Worm (Caenorhabditis elegans) whole organism, L1 larva: Measurements from ENCODE around the gene gip-1.

ENCODE experiments used
- C34B4.2 ChIP-seq: sonication (generic microtip); optimal IDR thresholded peaks from 2 replicates; lab custom pipeline; 2017; ENCODE audit warnings: mild to moderate bottlenecking, missing genetic modification characterization, missing compliant biosample characterization
- F16B12.6 ChIP-seq: fragments of 150-350 bp; optimal IDR thresholded peaks from 2 replicates; lab custom pipeline; 2014; ENCODE audit warnings: missing biosample characterization, missing genetic modification characterization
- Y116A8C.19 ChIP-seq: sonication (generic microtip); optimal IDR thresholded peaks from 2 replicates; lab custom pipeline; 2016; ENCODE audit warnings: missing compliant biosample characterization, missing genetic modification characterization, borderline replicate concordance
- aha-1 ChIP-seq: fragments of 150-350 bp; optimal IDR thresholded peaks from 2 replicates; lab custom pipeline; 2014; ENCODE audit warnings: missing biosample characterization, missing genetic modification characterization
- alr-1 ChIP-seq: fragments of 200-800 bp; sonication (Bioruptor generic); optimal IDR thresholded peaks from 2 replicates; lab custom pipeline; 2018; ENCODE audit warnings: borderline replicate concordance, mild to moderate bottlenecking, missing genetic modification characterization, missing compliant biosample characterization
- ama-1 ChIP-seq: fragments of 150-350 bp; optimal IDR thresholded peaks from 2 replicates; lab custom pipeline; 2014
- ceh-63 ChIP-seq: fragments of 200-800 bp; sonication (Bioruptor generic); optimal IDR thresholded peaks from 2 replicates; lab custom pipeline; 2018; ENCODE audit warnings: mild to moderate bottlenecking, missing genetic modification characterization, missing compliant biosample characterization
- ceh-90 ChIP-seq: sonication (generic microtip); optimal IDR thresholded peaks from 2 replicates; lab custom pipeline; 2016; ENCODE audit warnings: missing genetic modification characterization, missing compliant biosample characterization
- dpl-1 ChIP-seq, 3 experiments: fragments of 150-350 bp in 2 of 3; sonication (generic microtip) in 1 of 3; optimal IDR thresholded peaks; 2 replicates each; lab custom pipeline; 2014 to 2017; ENCODE audit warnings: missing biosample characterization in 3 of 3, missing genetic modification characterization in 3 of 3, missing genetic modification reagents in 3 of 3
- efl-1 ChIP-seq, 4 experiments: fragments of 150-350 bp; optimal IDR thresholded peaks in 3 of 4; peaks in 1 of 4; 1 replicate in 1 of 4; 2 replicates in 3 of 4; lab custom pipeline; 2014; ENCODE audit warnings: missing biosample characterization in 2 of 4, missing genetic modification characterization in 2 of 4, missing genetic modification reagents in 2 of 4
- egl-13 ChIP-seq: sonication (generic microtip); optimal IDR thresholded peaks from 2 replicates; lab custom pipeline; 2016; ENCODE audit warnings: missing genotype, missing genetic modification reagents, missing genetic modification characterization, missing compliant biosample characterization
- elt-3 ChIP-seq, 6 experiments: fragments of 150-350 bp in 1 of 6; sonication (generic microtip); optimal IDR thresholded peaks; 2 replicates each; lab custom pipeline; 2017 to 2018; ENCODE audit warnings: missing biosample characterization in 6 of 6, missing genetic modification characterization in 6 of 6, inconsistent platforms in 1 of 6
- fkh-8 ChIP-seq: sonication (generic microtip); optimal IDR thresholded peaks from 2 replicates; lab custom pipeline; 2016; ENCODE audit warnings: mild to moderate bottlenecking, missing genetic modification characterization, missing compliant biosample characterization
- grh-1 ChIP-seq: fragments of 200-800 bp; sonication (Bioruptor generic); IDR thresholded peaks from 2 replicates; pipeline ENCODE4 v1.3.6; 2022; ENCODE audit warnings: missing genetic modification reagents, missing genetic modification characterization, missing compliant biosample characterization
- hlh-17 ChIP-seq: fragments of 200-800 bp; sonication (Bioruptor generic); optimal IDR thresholded peaks from 2 replicates; lab custom pipeline; 2018; ENCODE audit warnings: missing genetic modification characterization, mild to moderate bottlenecking, missing compliant biosample characterization, moderate library complexity, borderline replicate concordance
- hlh-4 ChIP-seq: sonication (generic microtip); optimal IDR thresholded peaks from 2 replicates; lab custom pipeline; 2016; ENCODE audit warnings: mild to moderate bottlenecking, missing genetic modification characterization, missing compliant biosample characterization
- isw-1 ChIP-seq: fragments of 200-800 bp; sonication (Bioruptor generic); IDR thresholded peaks from 2 replicates; pipeline ENCODE4 v1.3.6; 2022; ENCODE audit warnings: missing genetic modification characterization, missing compliant biosample characterization
- jun-1 ChIP-seq: fragments of 150-350 bp; optimal IDR thresholded peaks from 2 replicates; lab custom pipeline; 2014; ENCODE audit warnings: missing biosample characterization, missing genetic modification reagents, missing genetic modification characterization
- lin-39 ChIP-seq: fragments of 150-350 bp; optimal IDR thresholded peaks from 2 replicates; lab custom pipeline; 2014; ENCODE audit warnings: missing biosample characterization, missing genetic modification reagents, missing genetic modification characterization
- lsy-2 ChIP-seq, 2 experiments: fragments of 150-350 bp; optimal IDR thresholded peaks; 2 replicates each; lab custom pipeline; 2014; ENCODE audit warnings: missing biosample characterization in 2 of 2, missing genetic modification characterization in 2 of 2
- mdl-1 ChIP-seq, 2 experiments: fragments of 150-350 bp; optimal IDR thresholded peaks; 2 replicates each; lab custom pipeline; 2014 to 2017; ENCODE audit warnings: missing biosample characterization in 2 of 2, missing genetic modification characterization in 2 of 2, inconsistent platforms in 1 of 2
- mef-2 ChIP-seq: fragments of 150-350 bp; optimal IDR thresholded peaks from 2 replicates; lab custom pipeline; 2014; ENCODE audit warnings: missing biosample characterization, missing genetic modification characterization
- nhr-20 ChIP-seq: sonication (generic microtip); optimal IDR thresholded peaks from 2 replicates; lab custom pipeline; 2016; ENCODE audit warnings: mild to moderate bottlenecking, missing genetic modification characterization, missing compliant biosample characterization
- nhr-237 ChIP-seq: fragments of 150-350 bp; optimal IDR thresholded peaks from 2 replicates; lab custom pipeline; 2014; ENCODE audit warnings: missing biosample characterization, missing genetic modification characterization
- nhr-28 ChIP-seq: fragments of 150-350 bp; optimal IDR thresholded peaks from 2 replicates; lab custom pipeline; 2014; ENCODE audit warnings: missing biosample characterization, missing genetic modification characterization
- nhr-77 ChIP-seq: fragments of 150-350 bp; optimal IDR thresholded peaks from 2 replicates; lab custom pipeline; 2014; ENCODE audit warnings: missing biosample characterization, missing genetic modification characterization
- nhr-84 ChIP-seq: sonication (generic microtip); optimal IDR thresholded peaks from 2 replicates; lab custom pipeline; 2017; ENCODE audit warnings: missing biosample characterization, missing genetic modification characterization
- nhr-85 ChIP-seq: sonication (generic microtip); peaks from one replicate; lab custom pipeline; 2016; ENCODE audit warnings: missing genetic modification characterization, inconsistent platforms, missing compliant biosample characterization
- pag-3 ChIP-seq: sonication (generic microtip); optimal IDR thresholded peaks from 2 replicates; lab custom pipeline; 2017; ENCODE audit warnings: missing genetic modification characterization, mild to moderate bottlenecking, missing compliant biosample characterization, antibody characterized with exemption, borderline replicate concordance; ENCODE audit not compliant: insufficient read depth
- pax-3 ChIP-seq: fragments of 200-800 bp; sonication (Bioruptor generic); optimal IDR thresholded peaks from 2 replicates; lab custom pipeline; 2018; ENCODE audit warnings: mild to moderate bottlenecking, missing genetic modification characterization, moderate library complexity, missing compliant biosample characterization
- rnt-1 ChIP-seq: sonication (generic microtip); optimal IDR thresholded peaks from 2 replicates; lab custom pipeline; 2016; ENCODE audit warnings: mild to moderate bottlenecking, missing genetic modification characterization, moderate library complexity, missing compliant biosample characterization
- skn-1 ChIP-seq: fragments of 150-350 bp; optimal IDR thresholded peaks from 2 replicates; lab custom pipeline; 2014; ENCODE audit warnings: missing biosample characterization, missing genetic modification characterization
- sup-37 ChIP-seq: fragments of 200-800 bp; sonication (Bioruptor generic); optimal IDR thresholded peaks from 2 replicates; lab custom pipeline; 2018; ENCODE audit warnings: mild to moderate bottlenecking, missing genetic modification characterization, missing compliant biosample characterization
- tbx-2 ChIP-seq: sonication (generic microtip); optimal IDR thresholded peaks from 2 replicates; lab custom pipeline; 2016; ENCODE audit warnings: missing genetic modification characterization, missing compliant biosample characterization
- tlp-1 ChIP-seq: fragments of 150-350 bp; optimal IDR thresholded peaks from 2 replicates; lab custom pipeline; 2014; ENCODE audit warnings: missing biosample characterization, missing genetic modification characterization
- unc-130 ChIP-seq: fragments of 150-350 bp; optimal IDR thresholded peaks from 2 replicates; lab custom pipeline; 2017; ENCODE audit warnings: missing biosample characterization, missing genetic modification characterization, inconsistent platforms
- unc-62 ChIP-seq: fragments of 150-350 bp; optimal IDR thresholded peaks from 2 replicates; lab custom pipeline; 2014; ENCODE audit warnings: missing biosample characterization, missing genetic modification reagents, missing genetic modification characterization
- unc-86 ChIP-seq: sonication (generic microtip); optimal IDR thresholded peaks from 2 replicates; lab custom pipeline; 2016; ENCODE audit warnings: missing genetic modification characterization, missing compliant biosample characterization
- vab-15 ChIP-seq: sonication (generic microtip); optimal IDR thresholded peaks from 2 replicates; lab custom pipeline; 2017; ENCODE audit warnings: missing genotype, mild to moderate bottlenecking, missing genetic modification characterization, missing compliant biosample characterization
- xbp-1 ChIP-seq: sonication (generic microtip); optimal IDR thresholded peaks from 2 replicates; lab custom pipeline; 2016; ENCODE audit warnings: missing genetic modification characterization, missing compliant biosample characterization
- ztf-4 ChIP-seq: fragments of 150-350 bp; optimal IDR thresholded peaks from 2 replicates; lab custom pipeline; 2014; ENCODE audit warnings: missing biosample characterization, missing genetic modification characterization

Gene gip-1

ce11 chrIII:2343273-2343672 is 4.1 kb upstream of the gip-1 start, which contains the start of gene phf-5:
phf-5 (plus strand) TSS chrIII:2343573.
- no peak for TF ChIP-seq nhr-84
- TF ChIP-seq jun-1 = no peak
- no peak for TF ChIP-seq pag-3 (tag; lab: Kevin White, UChicago)
- TF ChIP-seq unc-130 (tag; lab: Kevin White, UChicago) = no peak
- no peak for TF ChIP-seq nhr-28
- no peak for TF ChIP-seq Y116A8C.19 (tag; lab: Kevin White, UChicago)
- no peak for TF ChIP-seq sup-37
- no peak for TF ChIP-seq nhr-20
- no peak for TF ChIP-seq ztf-4
- TF ChIP-seq hlh-17 (GFP tag; lab: Kevin White, UChicago) = no peak
- TF ChIP-seq elt-3 (tag; optimal IDR thresholded peaks at IDR 0.05; lab: Kevin White, UChicago) = no peak
- no peak for TF ChIP-seq vab-15 (tag; lab: Kevin White, UChicago)
- TF ChIP-seq ceh-90 (tag; lab: Kevin White, UChicago) = no peak
- TF ChIP-seq tbx-2 (tag; lab: Kevin White, UChicago) = no peak

- TF ChIP-seq lsy-2 (tag; optimal IDR thresholded peaks at IDR 0.05; lab: Kevin White, UChicago) (no peak), efl-1 (optimal IDR thresholded peaks at IDR 0.05; lab: Kevin White, UChicago) (no peak), efl-1 (GFP tag; optimal IDR thresholded peaks at IDR 0.05 in 1 of 2; lab: Kevin White, UChicago) (peak in 1 of 2 experiments; percentile 91)
Measured at ce11 chrIII:2349956-2350355, 2.6 kb downstream of the gip-1 start.

ce11 chrIII:2362648-2363047 is 15.3 kb downstream of the gip-1 start, which contains the start of gene srd-69:
srd-69 (plus strand) TSS chrIII:2362948.
- TF ChIP-seq nhr-77 (tag; lab: Kevin White, UChicago) = no peak
- TF ChIP-seq fkh-8 (tag; lab: Kevin White, UChicago) = no peak
- TF ChIP-seq F16B12.6 (tag; lab: Kevin White, UChicago) = no peak
- no peak for TF ChIP-seq aha-1 (tag; lab: Kevin White, UChicago)
- TF ChIP-seq dpl-1 (GFP tag; optimal IDR thresholded peaks at IDR 0.05; lab: Kevin White, UChicago) = no peak
- no peak for TF ChIP-seq unc-130 (tag; lab: Kevin White, UChicago)
- no peak for TF ChIP-seq ztf-4
- TF ChIP-seq xbp-1 = no peak
- TF ChIP-seq lin-39 (tag; lab: Kevin White, UChicago) = no peak
- TF ChIP-seq mef-2 (tag; lab: Kevin White, UChicago) = no peak
- no peak for TF ChIP-seq hlh-4
- no peak for TF ChIP-seq alr-1 (tag; lab: Kevin White, UChicago)
- no peak for TF ChIP-seq nhr-20

DNA sequence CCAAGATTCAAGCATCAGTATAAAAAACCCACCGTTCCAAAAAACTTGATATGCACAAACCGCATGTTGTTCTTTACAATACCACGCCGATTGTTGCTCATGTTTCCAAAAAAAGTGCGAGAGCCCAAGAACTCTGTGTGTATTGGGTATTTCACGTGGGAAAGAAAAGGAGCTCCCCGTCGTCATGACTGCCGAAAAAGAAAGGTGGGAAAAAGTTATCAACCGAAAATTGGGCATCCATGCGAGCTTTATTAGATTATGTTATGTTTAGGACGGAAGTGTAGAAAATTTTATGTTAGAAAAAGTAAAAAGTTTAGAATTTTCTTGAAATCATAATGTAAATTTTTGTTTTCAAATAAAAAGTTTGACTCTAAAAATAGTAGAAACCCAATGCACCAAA is 21.0 kb downstream of the gip-1 start, which contains the start of gene H04J21.4:
TSS of gene H04J21.4 (minus strand) at position 101 of the 400 bp plus-strand sequence.
- TF ChIP-seq ama-1 (lab: Kevin White, UChicago) = no peak
- peak; percentile 39 for TF ChIP-seq nhr-85 (tag; lab: Kevin White, UChicago)
- TF ChIP-seq, all 84 proteins: peak for 1

DNA sequence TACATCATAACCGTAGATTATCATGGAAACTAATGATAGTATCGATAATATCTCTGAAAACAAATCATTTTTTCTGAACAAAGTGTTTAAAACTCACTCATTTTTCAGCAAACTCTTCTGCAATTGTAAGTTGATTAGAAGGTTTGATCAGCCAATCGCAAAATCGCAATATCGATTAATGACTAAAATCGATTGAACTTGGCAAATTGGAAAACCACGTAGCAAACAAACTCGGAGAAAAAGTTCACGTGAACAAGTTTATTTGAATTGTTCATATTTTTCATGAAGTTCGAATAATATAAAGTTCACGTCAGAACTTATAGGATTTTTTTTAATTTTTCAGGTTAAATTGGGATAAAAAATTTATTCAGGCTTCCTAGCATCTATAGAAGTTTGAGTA is 24.5 kb downstream of the gip-1 start, which contains the start of gene H04J21.1:
TSS of gene H04J21.1 (minus strand) at position 101 of the 400 bp plus-strand sequence.
- no peak for TF ChIP-seq egl-13
- TF ChIP-seq tlp-1 (tag; lab: Kevin White, UChicago) = no peak
- TF ChIP-seq pag-3 (tag; lab: Kevin White, UChicago) = no peak
- TF ChIP-seq unc-130 (tag; lab: Kevin White, UChicago) = no peak
- TF ChIP-seq ama-1 (lab: Kevin White, UChicago) = no peak
- TF ChIP-seq jun-1 = no peak
- no peak for TF ChIP-seq ceh-63 (GFP tag; lab: Kevin White, UChicago)
- TF ChIP-seq isw-1 (GFP tag; lab: Robert Waterston, UW) = no peak
- no peak for TF ChIP-seq ztf-4

DNA sequence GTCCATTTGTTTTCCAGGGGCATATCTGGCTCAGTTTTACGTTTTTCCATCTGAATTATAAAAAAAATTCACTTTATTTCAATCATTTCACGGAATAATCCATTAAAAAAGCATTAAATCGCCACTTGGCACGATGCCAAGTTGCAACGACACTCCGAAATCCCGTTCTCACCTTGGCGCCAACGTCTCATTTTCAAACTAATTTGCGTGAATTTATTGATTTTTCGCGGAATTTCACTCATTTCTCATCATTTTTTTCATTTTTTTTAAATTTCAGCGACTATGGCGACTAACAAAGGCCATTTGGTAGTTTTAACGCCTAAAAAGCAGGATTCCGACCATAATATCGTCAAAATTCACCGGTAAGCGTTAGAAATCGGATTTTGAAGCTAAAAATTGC is 28.5 kb downstream of the gip-1 start, which contains the start of gene H14E04.2:
TSS of gene H14E04.2 (plus strand) at position 276 of the 400 bp plus-strand sequence.
- TF ChIP-seq unc-86 (tag; lab: Kevin White, UChicago) (peak; percentile 62), lin-39 (tag; lab: Kevin White, UChicago) (peak; percentile 1), elt-3 (tag; optimal IDR thresholded peaks at IDR 0.05; lab: Kevin White, UChicago) (peak in 2 of 6 experiments; percentile 61 to 85), nhr-20 (peak; percentile 79), skn-1 (tag; lab: Kevin White, UChicago) (peak; percentile 58), rnt-1 (tag; lab: Kevin White, UChicago) (peak; percentile 85), nhr-237 (tag; lab: Kevin White, UChicago) (peak; percentile 28), dpl-1 (GFP tag; optimal IDR thresholded peaks at IDR 0.05; lab: Kevin White, UChicago) (peak; percentile 94 to 96 (median 95)), ceh-90 (tag; lab: Kevin White, UChicago) (no peak), Y116A8C.19 (tag; lab: Kevin White, UChicago) (no peak), xbp-1 (peak; percentile 87), C34B4.2 (tag; lab: Kevin White, UChicago) (no peak), mdl-1 (tag; optimal IDR thresholded peaks at IDR 0.05; lab: Kevin White, UChicago) (peak in 1 of 2 experiments; percentile 73), ama-1 (lab: Kevin White, UChicago) (no peak), unc-62 (GFP tag; lab: Kevin White, UChicago) (no peak), grh-1 (peak; percentile 77), pax-3 (peak; percentile 73), lsy-2 (tag; optimal IDR thresholded peaks at IDR 0.05; lab: Kevin White, UChicago) (peak; percentile 84 to 92)
